Worm (Caenorhabditis elegans) whole organism, mixed stage, embryonic: ENCODE data around the gene T23E1.1.

Source experiments
- blmp-1 ChIP-seq: fragments of 150-350 bp; optimal IDR thresholded peaks from 2 replicates; lab custom pipeline; 2014; ENCODE audit warnings: missing biosample characterization, missing genetic modification characterization
- ceh-43 ChIP-seq: fragments of 200-800 bp; sonication (Bioruptor generic); optimal IDR thresholded peaks from 2 replicates; lab custom pipeline; 2018; ENCODE audit warnings: mild to moderate bottlenecking, missing genetic modification characterization, moderate library complexity, missing compliant biosample characterization
- elt-3 ChIP-seq: fragments of 150-350 bp; optimal IDR thresholded peaks from 2 replicates; lab custom pipeline; 2014; ENCODE audit warnings: missing biosample characterization, missing genetic modification characterization
- ham-2 ChIP-seq: fragments of 200-800 bp; sonication (Bioruptor generic); optimal IDR thresholded peaks from 2 replicates; lab custom pipeline; 2018; ENCODE audit warnings: mild to moderate bottlenecking, missing genetic modification characterization, missing compliant biosample characterization
- nhr-237 ChIP-seq: fragments of 150-350 bp; optimal IDR thresholded peaks from 2 replicates; lab custom pipeline; 2014; ENCODE audit warnings: missing biosample characterization, missing genetic modification characterization
- pha-4 ChIP-seq: fragments of 150-350 bp; optimal IDR thresholded peaks from 2 replicates; lab custom pipeline; 2018; ENCODE audit warnings: missing biosample characterization, missing genetic modification reagents, missing genetic modification characterization

DNA sequence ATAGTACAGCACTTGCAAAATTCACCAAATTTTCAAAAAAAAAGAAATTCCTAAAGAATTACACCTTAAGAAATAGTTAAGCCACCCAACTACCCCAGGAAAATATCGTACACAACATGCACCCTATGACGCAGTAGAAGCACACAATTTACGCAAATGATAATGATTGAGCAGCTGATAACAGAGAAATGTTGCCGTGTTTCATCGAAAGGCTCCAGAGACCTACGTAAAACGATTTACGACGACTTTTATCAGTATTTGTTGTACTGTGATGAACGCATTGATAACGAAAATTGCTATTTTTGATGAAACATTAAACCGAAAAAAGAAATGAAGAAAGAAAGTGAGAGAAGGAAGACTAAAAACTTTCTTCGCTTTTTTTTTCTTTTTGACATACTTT is 7.0 kb downstream of the T23E1.1 start:
- TF ChIP-seq pha-4 (tag; lab: Kevin White, UChicago) (no peak), ham-2 (GFP tag; lab: Kevin White, UChicago) (no peak), ceh-43 (GFP tag; lab: Kevin White, UChicago) (no peak), blmp-1 (no peak), nhr-237 (tag; lab: Kevin White, UChicago) (no peak), elt-3 (tag; lab: Kevin White, UChicago) (no peak)
